Fruit fly (Drosophila melanogaster) whole organism, adult: ENCODE results near the gene Hap40.
A peak's percentile ranks its signal among the peaks of the same experiment; 100 is the strongest.

Experiments used
- CG11617 ChIP-seq: fragments of 200-800 bp; sonication (Bioruptor generic); optimal IDR thresholded peaks from 2 replicates; lab custom pipeline; 2017; ENCODE audit warnings: mild to moderate bottlenecking, missing biosample characterization, missing genetic modification reagents, missing genetic modification characterization
- CG12768 ChIP-seq: fragments of 200-800 bp; sonication (Bioruptor generic); optimal IDR thresholded peaks from 2 replicates; lab custom pipeline; 2017; ENCODE audit warnings: missing biosample characterization, missing genetic modification characterization, mild to moderate bottlenecking, moderate library complexity, missing genetic modification reagents
- CG14711 ChIP-seq: fragments of 200-800 bp; sonication (Bioruptor generic); optimal IDR thresholded peaks from 2 replicates; lab custom pipeline; 2018; ENCODE audit warnings: missing biosample characterization, mild to moderate bottlenecking, missing genetic modification characterization, moderate library complexity
- CG1620 ChIP-seq: fragments of 200-800 bp; sonication (Bioruptor generic); optimal IDR thresholded peaks from 2 replicates; lab custom pipeline; 2016; ENCODE audit warnings: missing biosample characterization, missing genetic modification characterization
- CG33017 ChIP-seq: fragments of 200-800 bp; sonication (Bioruptor generic); optimal IDR thresholded peaks from 2 replicates; lab custom pipeline; 2018; ENCODE audit warnings: missing biosample characterization, mild to moderate bottlenecking, missing genetic modification characterization, moderate library complexity
- CG5204 ChIP-seq: fragments of 200-800 bp; sonication (Bioruptor generic); optimal IDR thresholded peaks from 2 replicates; lab custom pipeline; 2016; ENCODE audit warnings: missing biosample characterization, missing genetic modification characterization
- CG7045 ChIP-seq: fragments of 200-800 bp; sonication (Bioruptor generic); optimal IDR thresholded peaks from 2 replicates; lab custom pipeline; 2017; ENCODE audit warnings: missing biosample characterization, mild to moderate bottlenecking, missing genetic modification characterization
- CG7101 ChIP-seq: fragments of 200-800 bp; sonication (Bioruptor generic); optimal IDR thresholded peaks from 2 replicates; lab custom pipeline; 2018; ENCODE audit warnings: missing biosample characterization, mild to moderate bottlenecking, missing genetic modification characterization, moderate library complexity
- Clk ChIP-seq: fragments of 200-800 bp; sonication (Bioruptor generic); optimal IDR thresholded peaks from 2 replicates; lab custom pipeline; 2017; ENCODE audit warnings: missing biosample characterization, missing genetic modification characterization
- Crg-1 ChIP-seq: fragments of 200-800 bp; sonication (Bioruptor generic); optimal IDR thresholded peaks from 2 replicates; lab custom pipeline; 2016; ENCODE audit warnings: missing biosample characterization, missing genetic modification characterization
- Hr96 ChIP-seq: fragments of 200-800 bp; sonication (Bioruptor generic); optimal IDR thresholded peaks from 2 replicates; lab custom pipeline; 2016; ENCODE audit warnings: missing biosample characterization, missing genetic modification characterization
- Mnt ChIP-seq: fragments of 200-800 bp; sonication (Bioruptor generic); optimal IDR thresholded peaks from 2 replicates; lab custom pipeline; 2016; ENCODE audit warnings: missing biosample characterization, mild to moderate bottlenecking, missing genetic modification characterization
- bab1 ChIP-seq: fragments of 200-800 bp; sonication (Bioruptor generic); optimal IDR thresholded peaks from 3 replicates; lab custom pipeline; 2019; ENCODE audit warnings: missing biosample characterization, mild to moderate bottlenecking, missing genetic modification characterization, moderate library complexity
- cic ChIP-seq: fragments of 200-800 bp; sonication (Bioruptor generic); optimal IDR thresholded peaks from 2 replicates; lab custom pipeline; 2017; ENCODE audit warnings: missing biosample characterization, mild to moderate bottlenecking, missing genetic modification characterization, moderate library complexity
- cnc ChIP-seq, 2 experiments: fragments of >200 bp; optimal IDR thresholded peaks; 2 replicates each; lab custom pipeline; 2017
- kay ChIP-seq: fragments of 200-800 bp; sonication (Bioruptor generic); peaks from one replicate; lab custom pipeline; 2016; ENCODE audit warnings: missing biosample characterization, missing genetic modification characterization, borderline replicate concordance
- ovo ChIP-seq: fragments of 200-800 bp; sonication (Bioruptor generic); optimal IDR thresholded peaks from 2 replicates; lab custom pipeline; 2016; ENCODE audit warnings: missing biosample characterization, missing genetic modification characterization
- pad ChIP-seq: fragments of 200-800 bp; sonication (Bioruptor generic); optimal IDR thresholded peaks from 3 replicates; lab custom pipeline; 2017; ENCODE audit warnings: missing biosample characterization, missing genetic modification characterization, mild to moderate bottlenecking, moderate library complexity, missing genetic modification reagents
- tj ChIP-seq: fragments of 200-800 bp; sonication (Bioruptor generic); optimal IDR thresholded peaks from 3 replicates; lab custom pipeline; 2017; ENCODE audit warnings: missing biosample characterization, mild to moderate bottlenecking, missing genetic modification characterization, moderate library complexity
- toe ChIP-seq: fragments of 200-800 bp; sonication (Bioruptor generic); optimal IDR thresholded peaks from 2 replicates; lab custom pipeline; 2016; ENCODE audit warnings: missing biosample characterization, missing genetic modification characterization

The Hap40 gene

DNA sequence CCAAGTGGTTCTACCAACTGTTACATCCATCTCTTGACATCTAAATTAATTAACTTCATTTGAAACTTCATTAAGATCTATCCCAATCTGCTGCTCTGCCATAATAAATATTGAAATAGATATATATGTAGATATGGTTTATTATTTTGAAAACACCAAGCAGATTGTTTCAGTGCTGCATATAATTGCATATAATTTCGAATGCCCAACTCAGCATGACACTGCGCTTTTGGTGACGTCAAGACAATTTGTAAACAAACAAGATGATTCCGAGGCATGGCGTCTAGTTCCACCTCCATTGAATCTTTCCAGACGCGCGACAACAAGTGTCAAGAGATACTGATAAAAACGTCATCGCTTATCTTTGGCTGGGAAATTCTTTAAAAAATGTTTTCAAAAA is 37.0 kb downstream of the Hap40 start:
- TF ChIP-seq CG7101 (tag; lab: Kevin White, UChicago) (peak; percentile 31), CG5204 (no peak), CG11617 (GFP tag; lab: Kevin White, UChicago) (no peak), bab1 (no peak), kay (GFP tag; lab: Kevin White, UChicago) (no peak), CG7045 (GFP tag; lab: Kevin White, UChicago) (no peak), cic (GFP tag; lab: Kevin White, UChicago) (no peak), Crg-1 (GFP tag; lab: Kevin White, UChicago) (no peak), CG1620 (GFP tag; lab: Kevin White, UChicago) (no peak), CG12768 (GFP tag; lab: Kevin White, UChicago) (no peak), ovo (GFP tag; lab: Kevin White, UChicago) (no peak), Clk (GFP tag; lab: Kevin White, UChicago) (no peak), Mnt (GFP tag; lab: Kevin White, UChicago) (no peak), CG33017 (no peak), CG14711 (tag; lab: Kevin White, UChicago) (peak; percentile 33), pad (no peak), tj (GFP tag; lab: Kevin White, UChicago) (peak; percentile 5), cnc (optimal IDR thresholded peaks at IDR 0.05; lab: Kevin White, UChicago) (peak; percentile 97 to 100), Hr96 (GFP tag; lab: Kevin White, UChicago) (no peak), toe (GFP tag; lab: Kevin White, UChicago) (no peak)

DNA sequence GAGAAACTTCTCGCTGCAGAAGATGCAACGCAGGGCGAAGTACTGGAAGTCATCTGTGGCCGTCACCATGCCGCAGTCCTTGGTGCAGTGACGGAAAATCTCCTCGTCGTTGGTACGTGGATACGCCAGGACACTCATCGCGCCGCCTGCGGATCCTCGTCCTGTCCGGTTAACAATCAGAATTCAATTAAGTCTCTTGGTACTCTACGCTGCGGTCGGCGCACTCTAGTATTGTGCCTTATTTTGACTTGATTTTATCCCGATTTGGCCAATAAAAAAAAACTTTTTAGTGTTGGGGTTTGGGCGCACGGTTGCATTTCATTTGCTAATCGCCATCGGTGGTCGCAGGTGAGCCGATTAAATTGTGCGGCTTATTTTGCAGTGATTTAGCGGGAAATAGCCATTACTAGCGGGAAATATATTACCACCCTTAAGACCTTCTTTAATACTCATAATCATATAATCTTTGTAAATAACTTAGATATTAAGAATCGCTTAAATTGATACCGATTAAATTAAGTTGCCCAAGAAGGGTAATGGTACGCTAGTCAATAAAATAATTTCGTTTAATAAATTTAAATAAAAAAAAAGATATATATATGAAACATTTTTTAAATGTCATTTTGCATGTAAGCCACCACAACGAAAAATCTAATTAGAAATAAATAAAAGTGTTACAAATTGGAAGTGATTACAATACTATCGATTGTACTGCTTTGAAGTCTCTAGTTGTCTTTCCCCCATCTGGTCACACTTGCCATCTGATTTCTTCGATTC is 42.2 kb downstream of the Hap40 start, which contains the start of the genes CG8944 and CCT6:
Gene CG8944 (minus strand): TSS at position 327 of the 777 bp plus-strand sequence.
Gene CCT6 (plus strand): TSS at position 744 of the 777 bp plus-strand sequence.
- TF ChIP-seq cnc (optimal IDR thresholded peaks at IDR 0.05; lab: Kevin White, UChicago) (no peak), Mnt (GFP tag; lab: Kevin White, UChicago) (peak; percentile 34), Hr96 (GFP tag; lab: Kevin White, UChicago) (no peak), CG1620 (GFP tag; lab: Kevin White, UChicago) (peak; percentile 21), CG7101 (tag; lab: Kevin White, UChicago) (peak; percentile 49), CG11617 (GFP tag; lab: Kevin White, UChicago) (peak; percentile 49), CG33017 (no peak), toe (GFP tag; lab: Kevin White, UChicago) (no peak), tj (GFP tag; lab: Kevin White, UChicago) (peak; percentile 18), CG12768 (GFP tag; lab: Kevin White, UChicago) (peak; percentile 5), ovo (GFP tag; lab: Kevin White, UChicago) (peak; percentile 22), CG14711 (tag; lab: Kevin White, UChicago) (no peak)

DNA sequence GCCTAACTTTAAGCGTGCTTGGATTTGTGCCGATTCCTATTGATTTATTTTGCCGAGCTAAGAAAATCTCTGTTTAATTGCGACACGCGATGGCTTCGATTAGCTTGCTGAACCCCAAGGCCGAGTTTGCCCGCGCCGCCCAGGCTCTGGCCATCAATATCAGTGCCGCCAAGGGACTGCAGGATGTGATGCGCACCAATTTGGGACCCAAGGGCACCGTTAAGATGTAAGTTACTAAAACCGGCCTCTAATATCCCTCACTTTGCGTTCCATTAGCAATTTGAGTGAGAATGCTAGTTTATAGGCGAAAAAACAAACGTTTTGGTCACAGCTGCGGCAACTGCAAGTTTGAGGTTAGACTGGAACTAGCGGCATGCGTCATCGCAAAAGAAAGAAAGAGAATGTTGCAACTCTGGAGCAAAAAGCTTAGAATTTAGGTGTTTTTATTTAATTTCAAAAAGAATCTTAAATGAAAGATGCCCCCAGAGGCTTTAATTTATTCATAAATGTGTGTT is 42.8 kb downstream of the Hap40 start:
- TF ChIP-seq Mnt (GFP tag; lab: Kevin White, UChicago) (peak; percentile 4), kay (GFP tag; lab: Kevin White, UChicago) (peak; percentile 88), CG5204 (no peak)

DNA sequence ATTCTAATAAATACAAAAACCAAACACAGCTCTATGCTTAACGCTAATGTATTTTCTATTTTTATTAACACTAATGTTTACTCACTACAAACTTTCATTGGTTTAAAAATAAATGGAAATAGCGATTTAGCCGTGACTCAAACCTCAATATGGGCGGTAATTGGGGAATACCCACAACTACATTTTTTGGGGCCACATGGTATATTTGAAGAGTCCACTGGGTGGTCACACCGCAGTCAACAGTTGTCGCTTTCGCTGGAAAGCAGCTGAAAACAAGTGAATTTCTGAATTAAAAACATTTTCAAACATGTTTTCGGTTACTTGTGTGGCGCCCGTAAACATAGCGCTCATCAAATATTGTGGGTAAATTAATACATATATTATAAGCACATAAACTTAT is 45.0 kb downstream of the Hap40 start, which contains the start of gene Mvd:
Gene Mvd (plus strand): TSS at position 222 of the 400 bp plus-strand sequence.
- TF ChIP-seq CG1620 (GFP tag; lab: Kevin White, UChicago) (peak; percentile 37), CG11617 (GFP tag; lab: Kevin White, UChicago) (no peak), cic (GFP tag; lab: Kevin White, UChicago) (no peak), CG33017 (no peak), CG12768 (GFP tag; lab: Kevin White, UChicago) (no peak), toe (GFP tag; lab: Kevin White, UChicago) (no peak), pad (no peak), bab1 (peak; percentile 68), kay (GFP tag; lab: Kevin White, UChicago) (peak; percentile 93), Hr96 (GFP tag; lab: Kevin White, UChicago) (no peak), ovo (GFP tag; lab: Kevin White, UChicago) (peak; percentile 2), CG5204 (no peak), tj (GFP tag; lab: Kevin White, UChicago) (no peak), CG14711 (tag; lab: Kevin White, UChicago) (no peak), CG7045 (GFP tag; lab: Kevin White, UChicago) (no peak), Mnt (GFP tag; lab: Kevin White, UChicago) (peak; percentile 85), Crg-1 (GFP tag; lab: Kevin White, UChicago) (no peak), cnc (optimal IDR thresholded peaks at IDR 0.05; lab: Kevin White, UChicago) (no peak), CG7101 (tag; lab: Kevin White, UChicago) (peak; percentile 4), Clk (GFP tag; lab: Kevin White, UChicago) (no peak)
